Worm (Caenorhabditis elegans): ENCODE measurements around the gene cct-5.

DNA sequence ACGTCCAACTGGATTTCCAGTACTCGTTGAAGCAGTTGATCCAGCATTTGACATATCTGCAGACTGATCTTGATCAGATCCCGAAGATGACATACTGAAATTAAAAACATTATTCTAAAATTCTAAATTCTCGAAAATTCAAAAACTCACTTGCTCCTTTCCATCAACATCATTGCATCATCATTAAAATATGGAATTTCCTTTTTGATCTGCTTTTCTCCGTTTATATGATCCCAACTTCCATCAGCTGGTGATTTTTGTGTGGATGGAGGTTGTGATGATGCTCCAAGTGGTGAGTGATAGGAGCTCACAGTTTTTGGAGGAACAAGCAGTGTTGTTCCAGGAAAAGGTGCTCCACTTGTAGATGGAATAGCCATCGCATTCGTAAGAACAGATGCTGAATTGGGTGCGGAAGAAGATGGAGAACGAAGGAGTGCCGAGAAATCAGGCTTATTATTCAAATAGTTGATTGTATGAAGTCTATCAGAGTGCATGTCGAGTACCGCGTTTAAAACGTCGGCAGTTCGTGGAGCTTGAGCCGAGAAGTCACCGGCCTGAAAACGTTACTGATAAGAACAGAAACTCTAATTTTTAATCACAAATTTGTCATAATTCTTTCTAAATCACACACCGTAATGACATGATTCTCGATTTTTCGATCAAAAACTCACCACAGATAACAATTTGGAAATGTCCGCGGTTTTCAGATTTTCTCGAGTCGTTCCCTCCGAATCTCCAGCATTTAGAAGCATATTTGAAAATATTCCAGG, 14.7 kb downstream of the cct-5 start:
- no peak for TF ChIP-seq pqm-1 (tag; optimal IDR thresholded peaks at IDR 0.05)
- no peak for TF ChIP-seq nhr-71 (tag; optimal IDR thresholded peaks at IDR 0.05)
- TF ChIP-seq nhr-12 (tag; optimal IDR thresholded peaks at IDR 0.05), result no peak
- TF ChIP-seq egl-27 (tag; optimal IDR thresholded peaks at IDR 0.05), result no peak
- no peak for TF ChIP-seq C16A3.4 (tag; optimal IDR thresholded peaks at IDR 0.05)

All from whole organism, L1 larva.